Worm (Caenorhabditis elegans) whole organism, young adult: ENCODE measurements around the gene F20G2.2.

Experiments used
- F49E8.2 ChIP-seq: sonication (generic microtip); optimal IDR thresholded peaks from 3 replicates; lab custom pipeline; 2017; ENCODE audit warnings: missing genetic modification characterization, mild to moderate bottlenecking, missing compliant biosample characterization, antibody characterized with exemption, moderate library complexity; ENCODE audit not compliant: insufficient read depth
- T26A5.8 ChIP-seq: sonication (generic microtip); optimal IDR thresholded peaks from 2 replicates; lab custom pipeline; 2016; ENCODE audit warnings: missing genetic modification characterization, missing compliant biosample characterization
- Y53F4B.3 ChIP-seq: fragments of 200-800 bp; sonication (Bioruptor generic); IDR thresholded peaks from 2 replicates; pipeline ENCODE4 v1.3.6; 2022; ENCODE audit warnings: missing genetic modification reagents, missing genetic modification characterization, missing compliant biosample characterization
- Y67H2A.10 ChIP-seq: fragments of 200-800 bp; sonication (Bioruptor generic); conservative IDR thresholded peaks from 2 replicates; pipeline ENCODE4 v1.3.6; 2022; ENCODE audit warnings: missing genetic modification reagents, missing genetic modification characterization, missing compliant biosample characterization
- ZK185.1 ChIP-seq: sonication (generic microtip); optimal IDR thresholded peaks from 2 replicates; lab custom pipeline; 2016; ENCODE audit warnings: mild to moderate bottlenecking, missing genetic modification characterization, missing compliant biosample characterization; ENCODE audit not compliant: poor library complexity, severe bottlenecking
- aptf-3 ChIP-seq: fragments of 200-800 bp; sonication (Bioruptor generic); IDR thresholded peaks from 2 replicates; pipeline ENCODE4 v1.3.6; 2022; ENCODE audit warnings: missing genetic modification characterization, missing compliant biosample characterization
- athp-1 ChIP-seq: sonication (generic microtip); optimal IDR thresholded peaks from 2 replicates; lab custom pipeline; 2017; ENCODE audit warnings: mild to moderate bottlenecking, missing genetic modification characterization, missing compliant biosample characterization
- bed-1 ChIP-seq: fragments of 200-800 bp; sonication (Bioruptor generic); IDR thresholded peaks from 2 replicates; pipeline ENCODE4 v1.3.6; 2022; ENCODE audit warnings: missing genetic modification reagents, missing genetic modification characterization, missing compliant biosample characterization
- ccch-3 ChIP-seq: fragments of 200-800 bp; sonication (Bioruptor generic); optimal IDR thresholded peaks from 2 replicates; lab custom pipeline; 2018; ENCODE audit warnings: mild to moderate bottlenecking, missing genetic modification characterization, missing compliant biosample characterization
- cebp-2 ChIP-seq: fragments of 200-800 bp; sonication (Bioruptor generic); IDR thresholded peaks from 2 replicates; pipeline ENCODE4 v1.3.6; 2022; ENCODE audit warnings: missing genetic modification characterization, missing compliant biosample characterization
- ceh-58 ChIP-seq: fragments of 200-800 bp; sonication (Bioruptor generic); IDR thresholded peaks from 2 replicates; pipeline ENCODE4 v1.3.6; 2022; ENCODE audit warnings: missing genetic modification characterization, missing compliant biosample characterization
- chd-7 ChIP-seq: sonication (generic microtip); optimal IDR thresholded peaks from 2 replicates; lab custom pipeline; 2016; ENCODE audit warnings: mild to moderate bottlenecking, missing genetic modification characterization, moderate library complexity, missing compliant biosample characterization
- dpl-1 ChIP-seq: fragments of 150-350 bp; optimal IDR thresholded peaks from 2 replicates; lab custom pipeline; 2014; ENCODE audit warnings: missing biosample characterization, missing genetic modification reagents, missing genetic modification characterization
- efl-1 ChIP-seq: fragments of 150-350 bp; optimal IDR thresholded peaks from 2 replicates; lab custom pipeline; 2014; ENCODE audit warnings: missing biosample characterization, missing genetic modification reagents, missing genetic modification characterization
- ekl-4 ChIP-seq: fragments of 200-800 bp; sonication (Bioruptor generic); IDR thresholded peaks from 2 replicates; pipeline ENCODE4 v1.3.6; 2022; ENCODE audit warnings: missing genetic modification reagents, missing genetic modification characterization, missing compliant biosample characterization
- ets-4 ChIP-seq: fragments of 200-800 bp; sonication (Bioruptor generic); optimal IDR thresholded peaks from 2 replicates; lab custom pipeline; 2018; ENCODE audit warnings: mild to moderate bottlenecking, missing genetic modification characterization, missing compliant biosample characterization
- him-1 ChIP-seq: sonication (generic microtip); optimal IDR thresholded peaks from 2 replicates; lab custom pipeline; 2016; ENCODE audit warnings: missing genotype, missing genetic modification reagents, missing genetic modification characterization, missing compliant biosample characterization
- hlh-12 ChIP-seq: sonication (generic microtip); optimal IDR thresholded peaks from 2 replicates; lab custom pipeline; 2016; ENCODE audit warnings: missing genetic modification characterization, missing compliant biosample characterization
- lag-1 ChIP-seq: fragments of 200-800 bp; sonication (Bioruptor generic); IDR thresholded peaks from 2 replicates; pipeline ENCODE4 v1.3.6; 2022; ENCODE audit warnings: missing genetic modification reagents, missing genetic modification characterization, missing compliant biosample characterization
- lin-26 ChIP-seq: fragments of 200-800 bp; sonication (Bioruptor generic); IDR thresholded peaks from 2 replicates; pipeline ENCODE4 v1.3.6; 2022; ENCODE audit warnings: missing genetic modification reagents, missing genetic modification characterization, missing compliant biosample characterization
- lsy-27 ChIP-seq: sonication (generic microtip); optimal IDR thresholded peaks from 2 replicates; lab custom pipeline; 2017; ENCODE audit warnings: missing genetic modification characterization, mild to moderate bottlenecking, missing compliant biosample characterization, antibody characterized with exemption, missing genotype, borderline replicate concordance; ENCODE audit not compliant: insufficient read depth
- madf-10 ChIP-seq: sonication (generic microtip); optimal IDR thresholded peaks from 2 replicates; lab custom pipeline; 2016; ENCODE audit warnings: mild to moderate bottlenecking, missing genetic modification characterization, missing compliant biosample characterization
- madf-8 ChIP-seq: fragments of 200-800 bp; sonication (Bioruptor generic); conservative IDR thresholded peaks from 2 replicates; pipeline ENCODE4 v1.3.6; 2022; ENCODE audit warnings: missing genetic modification reagents, missing genetic modification characterization, missing compliant biosample characterization
- mcd-1 ChIP-seq: fragments of 200-800 bp; sonication (Bioruptor generic); IDR thresholded peaks from 2 replicates; pipeline ENCODE4 v1.3.6; 2022; ENCODE audit warnings: missing genetic modification reagents, missing genetic modification characterization, missing compliant biosample characterization
- nfyb-1 ChIP-seq: fragments of 200-800 bp; sonication (Bioruptor generic); IDR thresholded peaks from 2 replicates; pipeline ENCODE4 v1.3.6; 2022; ENCODE audit warnings: missing genetic modification reagents, missing genetic modification characterization, missing compliant biosample characterization
- nhr-120 ChIP-seq: fragments of 200-800 bp; sonication (Bioruptor generic); IDR thresholded peaks from 2 replicates; pipeline ENCODE4 v1.3.6; 2022; ENCODE audit warnings: missing genetic modification characterization, missing compliant biosample characterization
- nhr-80 ChIP-seq: sonication (generic microtip); optimal IDR thresholded peaks from 2 replicates; lab custom pipeline; 2016; ENCODE audit warnings: missing genetic modification characterization, missing compliant biosample characterization
- pbrm-1 ChIP-seq: fragments of 200-800 bp; sonication (Bioruptor generic); IDR thresholded peaks from 2 replicates; pipeline ENCODE4 v1.3.6; 2022; ENCODE audit warnings: missing genetic modification reagents, missing genetic modification characterization, missing compliant biosample characterization
- rcor-1 ChIP-seq: fragments of 200-800 bp; sonication (Bioruptor generic); IDR thresholded peaks from 2 replicates; pipeline ENCODE4 v1.3.6; 2022; ENCODE audit warnings: missing genetic modification reagents, missing genetic modification characterization, missing compliant biosample characterization
- repo-1 ChIP-seq: sonication (generic microtip); optimal IDR thresholded peaks from 2 replicates; lab custom pipeline; 2017; ENCODE audit warnings: mild to moderate bottlenecking, missing genetic modification characterization, missing compliant biosample characterization
- sdz-38 ChIP-seq: sonication (generic microtip); optimal IDR thresholded peaks from 2 replicates; lab custom pipeline; 2016; ENCODE audit warnings: missing genotype, missing genetic modification characterization, missing compliant biosample characterization
- ztf-18 ChIP-seq: sonication (generic microtip); optimal IDR thresholded peaks from 2 replicates; lab custom pipeline; 2016; ENCODE audit warnings: missing genotype, mild to moderate bottlenecking, missing genetic modification characterization, missing compliant biosample characterization
- ztf-22 ChIP-seq: fragments of 200-800 bp; sonication (Bioruptor generic); optimal IDR thresholded peaks from 2 replicates; lab custom pipeline; 2018; ENCODE audit warnings: mild to moderate bottlenecking, missing genetic modification characterization, moderate library complexity, missing compliant biosample characterization
- ztf-26 ChIP-seq: sonication (generic microtip); optimal IDR thresholded peaks from 2 replicates; lab custom pipeline; 2017; ENCODE audit warnings: missing genetic modification characterization, missing compliant biosample characterization
- ztf-6 ChIP-seq: fragments of 200-800 bp; sonication (Bioruptor generic); IDR thresholded peaks from 2 replicates; pipeline ENCODE4 v1.3.6; 2022; ENCODE audit warnings: missing genetic modification reagents, missing genetic modification characterization, missing compliant biosample characterization

F20G2.2 gene

ce11 chrV:13736147-13736546 lies 20.1 kb downstream of the F20G2.2 start, which contains the start of gene F35E12.6:
F35E12.6 (minus strand) TSS chrV:13736247.
- TF ChIP-seq nhr-80 (tag; lab: Kevin White, UChicago) (peak; percentile 20), ztf-18 (no peak), ceh-58 (no peak)

- peak; percentile 55 for TF ChIP-seq nhr-80 (tag; lab: Kevin White, UChicago)
- TF ChIP-seq chd-7 (tag; lab: Kevin White, UChicago), result no peak
- no peak for TF ChIP-seq rcor-1 (GFP tag; lab: Robert Waterston, UW)
- TF ChIP-seq madf-10 (tag; lab: Kevin White, UChicago), result no peak
- TF ChIP-seq hlh-12, result no peak
- no peak for TF ChIP-seq dpl-1 (GFP tag; lab: Kevin White, UChicago)
- TF ChIP-seq ekl-4, result no peak
- TF ChIP-seq lin-26 (GFP tag; lab: Robert Waterston, UW), result no peak
Observed at ce11 chrV:13730762-13731161, 25.4 kb downstream of the F20G2.2 start, which contains the start of gene dct-17. dct-17 (minus strand) TSS chrV:13730784.

- TF ChIP-seq ccch-3 (no peak), ztf-6 (GFP tag; lab: Robert Waterston, UW) (no peak), sdz-38 (tag; lab: Kevin White, UChicago) (no peak), nhr-120 (GFP tag; lab: Robert Waterston, UW) (no peak), athp-1 (no peak), T26A5.8 (no peak), ekl-4 (no peak), repo-1 (tag; lab: Kevin White, UChicago) (no peak), lsy-27 (tag; lab: Kevin White, UChicago) (no peak), mcd-1 (no peak), nfyb-1 (no peak), ztf-22 (no peak), Y67H2A.10 (no peak)
- TF ChIP-seq, all 124 proteins: peak for 0
Observed at ce11 chrV:13725574-13725973, 30.6 kb downstream of the F20G2.2 start, which contains the start of gene fbxa-181. fbxa-181 (plus strand) TSS chrV:13725874.

DNA sequence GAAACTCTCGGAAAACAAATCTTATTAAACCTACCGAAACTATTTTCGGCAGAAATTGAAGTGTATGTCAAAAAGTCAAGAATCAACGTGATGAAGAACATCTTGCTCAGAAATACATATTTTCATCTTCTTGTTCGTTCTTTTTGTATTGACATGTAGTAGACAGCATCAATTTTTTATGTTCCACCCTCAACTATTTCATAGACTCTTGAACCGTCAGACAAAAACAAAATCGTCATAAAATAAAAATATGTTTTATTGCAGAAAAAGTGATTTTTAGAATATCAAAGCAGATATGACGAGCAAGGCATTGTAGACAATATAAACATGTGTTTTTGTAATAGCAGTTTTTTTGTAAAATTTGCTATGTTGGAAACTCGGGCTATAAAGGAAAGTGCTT lies 31.4 kb downstream of the F20G2.2 start, which contains the start of gene F35E12.2:
Gene F35E12.2, minus strand, starts transcription at position 101 of the 400 bp plus-strand sequence.
- no peak for TF ChIP-seq nhr-80 (tag; lab: Kevin White, UChicago)
- no peak for TF ChIP-seq lag-1
- TF ChIP-seq madf-8, result no peak
- TF ChIP-seq cebp-2, result no peak
- no peak for TF ChIP-seq Y53F4B.3 (GFP tag; lab: Robert Waterston, UW)
- no peak for TF ChIP-seq ZK185.1 (tag; lab: Kevin White, UChicago)
- no peak for TF ChIP-seq aptf-3 (GFP tag; lab: Robert Waterston, UW)
- TF ChIP-seq bed-1 (GFP tag; lab: Robert Waterston, UW), result no peak
- no peak for TF ChIP-seq ztf-26
- no peak for TF ChIP-seq efl-1 (GFP tag; lab: Kevin White, UChicago)
- no peak for TF ChIP-seq him-1 (tag; lab: Kevin White, UChicago)
- TF ChIP-seq sdz-38 (tag; lab: Kevin White, UChicago), result no peak
- TF ChIP-seq pbrm-1 (GFP tag; lab: Robert Waterston, UW), result no peak
- TF ChIP-seq ets-4, result no peak
- no peak for TF ChIP-seq F49E8.2 (tag; lab: Kevin White, UChicago)
- TF ChIP-seq, all 124 proteins: peak for 0
